Worm (Caenorhabditis elegans): ENCODE results near the gene F26F12.8.

F26F12.8 gene

ce11 chrV:5851631-5852030, 10.7 kb downstream of the F26F12.8 start:
- TF ChIP-seq egl-5 (tag; optimal IDR thresholded peaks at IDR 0.05) (no peak), nhr-237 (tag; optimal IDR thresholded peaks at IDR 0.05) (no peak), lin-39 (tag; optimal IDR thresholded peaks at IDR 0.05) (peak; percentile 32), ceh-16 (tag; optimal IDR thresholded peaks at IDR 0.05) (no peak), ztf-4 (tag; optimal IDR thresholded peaks at IDR 0.05) (no peak), pha-4 (tag; optimal IDR thresholded peaks at IDR 0.05) (peak; percentile 60), lin-15B (tag; optimal IDR thresholded peaks at IDR 0.05) (no peak), zag-1 (tag; optimal IDR thresholded peaks at IDR 0.05) (no peak), R02D3.7 (tag; optimal IDR thresholded peaks at IDR 0.05) (no peak), eor-1 (tag; optimal IDR thresholded peaks at IDR 0.05) (no peak), fos-1 (tag; optimal IDR thresholded peaks at IDR 0.05) (no peak), nhr-11 (tag; optimal IDR thresholded peaks at IDR 0.05) (no peak)

ce11 chrV:5850671-5851070, 11.7 kb downstream of the F26F12.8 start:
- TF ChIP-seq elt-1 (tag; optimal IDR thresholded peaks at IDR 0.05) (no peak), eor-1 (tag; optimal IDR thresholded peaks at IDR 0.05) (no peak), skn-1 (tag; optimal IDR thresholded peaks at IDR 0.05) (no peak), lin-15B (tag; optimal IDR thresholded peaks at IDR 0.05) (no peak), fkh-2 (tag; optimal IDR thresholded peaks at IDR 0.05) (no peak), zag-1 (tag; optimal IDR thresholded peaks at IDR 0.05) (no peak), nhr-77 (tag; optimal IDR thresholded peaks at IDR 0.05) (no peak), elt-2 (tag; optimal IDR thresholded peaks at IDR 0.05) (no peak), ceh-82 (tag; optimal IDR thresholded peaks at IDR 0.05) (no peak), aly-2 (tag; optimal IDR thresholded peaks at IDR 0.05) (no peak), fkh-10 (GFP tag; optimal IDR thresholded peaks at IDR 0.05) (no peak), tbx-2 (tag; optimal IDR thresholded peaks at IDR 0.05) (no peak), nfya-1 (tag; optimal IDR thresholded peaks at IDR 0.05; ENCODE audit: insufficient read depth) (no peak), elt-3 (tag; optimal IDR thresholded peaks at IDR 0.05) (no peak), R02D3.7 (tag; optimal IDR thresholded peaks at IDR 0.05) (no peak)

ce11 chrV:5848015-5848609, 14.2 kb downstream of the F26F12.8 start:
- TF ChIP-seq pha-4 (tag; optimal IDR thresholded peaks at IDR 0.05) (peak; percentile 7), aly-2 (tag; optimal IDR thresholded peaks at IDR 0.05) (no peak), nhr-43 (tag; optimal IDR thresholded peaks at IDR 0.05; ENCODE audit: poor library complexity, severe bottlenecking) (no peak), nhr-76 (tag; optimal IDR thresholded peaks at IDR 0.05) (no peak), nfya-1 (tag; optimal IDR thresholded peaks at IDR 0.05; ENCODE audit: insufficient read depth) (peak; percentile 4), mdl-1 (tag; optimal IDR thresholded peaks at IDR 0.05) (no peak), R02D3.7 (tag; optimal IDR thresholded peaks at IDR 0.05) (no peak), fkh-10 (GFP tag; optimal IDR thresholded peaks at IDR 0.05) (peak; percentile 44), elt-1 (tag; optimal IDR thresholded peaks at IDR 0.05) (no peak)

DNA sequence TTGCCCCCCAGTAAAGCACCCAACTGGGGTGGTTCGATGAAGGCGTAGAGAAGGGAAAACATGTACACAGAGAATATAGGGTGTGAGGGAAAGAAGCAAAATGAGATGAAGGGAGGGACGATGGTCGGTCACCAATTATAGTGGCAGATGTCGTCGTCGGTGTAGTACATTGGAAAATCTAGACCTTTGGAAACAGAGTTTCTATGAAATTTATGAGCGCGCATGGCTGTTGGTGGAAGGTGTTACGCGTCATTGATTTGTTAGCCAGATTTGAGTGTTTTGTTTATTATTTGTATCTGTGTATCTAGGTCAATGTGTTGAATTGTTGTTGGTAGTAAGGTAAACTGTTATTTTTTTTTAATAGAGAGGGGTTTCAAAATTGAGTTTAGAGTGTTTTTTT, 15.6 kb downstream of the F26F12.8 start:
- TF ChIP-seq egl-5 (tag; optimal IDR thresholded peaks at IDR 0.05) (peak; percentile 7), nfya-1 (tag; optimal IDR thresholded peaks at IDR 0.05; ENCODE audit: insufficient read depth) (no peak), nhr-23 (tag; optimal IDR thresholded peaks at IDR 0.05) (peak; percentile 51), ceh-28 (tag; optimal IDR thresholded peaks at IDR 0.05) (no peak), unc-39 (tag; optimal IDR thresholded peaks at IDR 0.05) (no peak)

DNA sequence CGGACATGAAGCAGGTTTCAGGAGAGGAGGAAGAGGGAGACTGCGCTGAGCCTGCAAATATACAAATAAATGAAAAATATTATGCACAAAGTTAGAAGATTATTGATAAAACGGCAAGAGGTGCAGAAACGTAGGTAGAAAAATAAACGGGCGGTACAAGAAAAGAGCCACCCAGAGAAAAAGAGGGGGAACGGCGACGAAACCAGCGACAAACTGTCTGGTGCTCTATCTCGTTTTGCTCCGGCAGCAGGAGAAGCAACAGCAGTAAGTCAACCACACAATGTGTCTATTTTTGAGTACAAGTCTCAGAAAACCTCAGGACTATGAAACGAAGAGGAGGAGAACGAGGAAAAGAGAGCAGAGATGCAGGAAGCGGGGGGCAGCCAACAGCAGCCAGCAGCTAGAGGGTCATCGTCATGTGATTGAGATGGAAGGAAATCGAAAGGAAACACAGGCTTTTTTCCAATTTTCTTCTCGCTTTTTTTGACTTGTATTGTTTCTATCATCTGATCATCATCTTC, 16.6 kb downstream of the F26F12.8 start, which contains the start of gene F26F12.3:
Gene F26F12.3 (minus strand): TSS at position 51 of the 521 bp plus-strand sequence.
- TF ChIP-seq nhr-67 (tag; optimal IDR thresholded peaks at IDR 0.05) (no peak), lin-15B (tag; optimal IDR thresholded peaks at IDR 0.05) (peak; percentile 8), tbx-2 (tag; optimal IDR thresholded peaks at IDR 0.05) (peak; percentile 47), unc-62 (GFP tag; optimal IDR thresholded peaks at IDR 0.05) (no peak), zag-1 (tag; optimal IDR thresholded peaks at IDR 0.05) (no peak), R02D3.7 (tag; optimal IDR thresholded peaks at IDR 0.05) (no peak), elt-2 (tag; optimal IDR thresholded peaks at IDR 0.05) (peak; percentile 88), nhr-11 (tag; optimal IDR thresholded peaks at IDR 0.05) (peak; percentile 47), nhr-76 (tag; optimal IDR thresholded peaks at IDR 0.05) (no peak), fos-1 (tag; optimal IDR thresholded peaks at IDR 0.05) (no peak), elt-1 (tag; optimal IDR thresholded peaks at IDR 0.05) (no peak), pha-4 (tag; optimal IDR thresholded peaks at IDR 0.05) (peak; percentile 89), nhr-43 (tag; optimal IDR thresholded peaks at IDR 0.05; ENCODE audit: poor library complexity, severe bottlenecking) (no peak), ceh-9 (tag; optimal IDR thresholded peaks at IDR 0.05) (no peak), nhr-25 (tag; optimal IDR thresholded peaks at IDR 0.05) (no peak), lin-39 (tag; optimal IDR thresholded peaks at IDR 0.05) (peak; percentile 82), egl-5 (tag; optimal IDR thresholded peaks at IDR 0.05) (peak; percentile 55), eor-1 (tag; optimal IDR thresholded peaks at IDR 0.05) (no peak), elt-3 (tag; optimal IDR thresholded peaks at IDR 0.05) (no peak), nhr-28 (tag; optimal IDR thresholded peaks at IDR 0.05) (no peak), hmg-11 (tag; optimal IDR thresholded peaks at IDR 0.05) (peak; percentile 74), mdl-1 (tag; optimal IDR thresholded peaks at IDR 0.05) (no peak), aly-2 (tag; optimal IDR thresholded peaks at IDR 0.05) (no peak), ceh-28 (tag; optimal IDR thresholded peaks at IDR 0.05) (no peak), ztf-11 (tag; optimal IDR thresholded peaks at IDR 0.05) (no peak), nhr-23 (tag; optimal IDR thresholded peaks at IDR 0.05) (no peak), ama-1 (optimal IDR thresholded peaks at IDR 0.05) (peak; percentile 25), fkh-10 (GFP tag; optimal IDR thresholded peaks at IDR 0.05) (peak; percentile 66), egl-27 (tag; optimal IDR thresholded peaks at IDR 0.05) (no peak), pqm-1 (tag; optimal IDR thresholded peaks at IDR 0.05) (peak; percentile 77), sea-2 (GFP tag; optimal IDR thresholded peaks at IDR 0.05) (no peak), nfya-1 (tag; optimal IDR thresholded peaks at IDR 0.05; ENCODE audit: insufficient read depth) (peak; percentile 77), ceh-82 (tag; optimal IDR thresholded peaks at IDR 0.05) (no peak)
